Worm (Caenorhabditis elegans) whole organism, mixed stage, embryonic: ENCODE measurements around the gene idpp-15.

ENCODE experiments used
- M03D4.4 ChIP-seq: sonication (generic microtip); optimal IDR thresholded peaks from 2 replicates; lab custom pipeline; 2017; ENCODE audit warnings: mild to moderate bottlenecking, missing genetic modification characterization, missing compliant biosample characterization
- lin-32 ChIP-seq: fragments of 200-800 bp; sonication (Bioruptor generic); optimal IDR thresholded peaks from 2 replicates; lab custom pipeline; 2018; ENCODE audit warnings: mild to moderate bottlenecking, missing genetic modification characterization, missing compliant biosample characterization
- lsy-2 ChIP-seq: fragments of 150-350 bp; optimal IDR thresholded peaks from 2 replicates; lab custom pipeline; 2014; ENCODE audit warnings: missing biosample characterization, missing genetic modification characterization
- mls-2 ChIP-seq: sonication (generic microtip); optimal IDR thresholded peaks from 2 replicates; lab custom pipeline; 2016; ENCODE audit warnings: mild to moderate bottlenecking, missing genetic modification characterization, moderate library complexity, missing compliant biosample characterization
- nhr-237 ChIP-seq: fragments of 150-350 bp; optimal IDR thresholded peaks from 2 replicates; lab custom pipeline; 2014; ENCODE audit warnings: missing biosample characterization, missing genetic modification characterization
- nhr-28 ChIP-seq: fragments of 150-350 bp; optimal IDR thresholded peaks from 2 replicates; lab custom pipeline; 2014; ENCODE audit warnings: missing biosample characterization, missing genetic modification characterization
- pha-4 ChIP-seq: fragments of 150-350 bp; optimal IDR thresholded peaks from 2 replicates; lab custom pipeline; 2018; ENCODE audit warnings: missing biosample characterization, missing genetic modification reagents, missing genetic modification characterization
- sptf-1 ChIP-seq: sonication (generic microtip); optimal IDR thresholded peaks from 2 replicates; lab custom pipeline; 2017; ENCODE audit warnings: mild to moderate bottlenecking, missing genetic modification characterization, moderate library complexity, missing compliant biosample characterization
- unc-39 ChIP-seq: fragments of 150-350 bp; optimal IDR thresholded peaks from 2 replicates; lab custom pipeline; 2014; ENCODE audit warnings: missing biosample characterization, missing genetic modification characterization
- ztf-11 ChIP-seq: fragments of 150-350 bp; optimal IDR thresholded peaks from 2 replicates; lab custom pipeline; 2014; ENCODE audit warnings: missing biosample characterization, missing genetic modification characterization

DNA sequence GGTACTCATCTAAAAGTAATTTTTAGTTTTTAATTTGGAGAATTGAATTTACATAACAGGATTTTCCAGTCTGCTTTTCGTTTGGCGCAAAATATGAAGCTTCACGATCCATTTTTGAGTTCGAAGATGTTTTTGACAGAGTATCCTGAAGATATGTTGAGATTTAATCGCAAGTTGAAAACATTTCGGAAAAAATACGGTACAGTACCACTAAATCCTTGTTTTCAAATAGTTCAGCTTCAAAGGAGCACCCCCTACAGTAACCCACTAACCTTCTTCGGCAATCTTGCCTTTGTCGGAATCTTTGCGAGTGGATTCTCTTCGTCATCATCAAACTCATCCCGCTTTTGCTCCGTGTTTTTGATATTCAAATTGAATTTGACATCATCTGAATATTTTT, 5.9 kb upstream of the idpp-15 start:
- TF ChIP-seq M03D4.4 (tag; lab: Kevin White, UChicago): no peak
- no peak for TF ChIP-seq nhr-237
- TF ChIP-seq unc-39 (tag; lab: Kevin White, UChicago): no peak
- no peak for TF ChIP-seq pha-4 (tag; lab: Kevin White, UChicago)
- no peak for TF ChIP-seq lsy-2 (tag; lab: Kevin White, UChicago)
- TF ChIP-seq ztf-11: no peak
- no peak for TF ChIP-seq nhr-28
- TF ChIP-seq lin-32 (GFP tag; lab: Kevin White, UChicago): no peak
- TF ChIP-seq sptf-1 (tag; lab: Kevin White, UChicago): no peak
- TF ChIP-seq mls-2 (tag; lab: Kevin White, UChicago): no peak
